Fruit fly (Drosophila melanogaster): ENCODE measurements around the gene CG18558.
A peak's percentile ranks its signal among the peaks of the same experiment; 100 is the strongest.

CG18558 gene

dm6 chr2L:2878859-2879258 is 34.5 kb upstream of the CG18558 start, which contains the start of gene RabGGTb (continued):
- TF ChIP-seq caup (GFP tag; optimal IDR thresholded peaks at IDR 0.05; ENCODE audit: severe bottlenecking) (peak; percentile 25), so (GFP tag; IDR thresholded peaks at IDR 0.05) (peak; percentile 77; the same call in 2 of the 3 replicates), Mad (GFP tag; optimal IDR thresholded peaks at IDR 0.05) (peak; percentile 24), Dip2 (GFP tag; IDR thresholded peaks at IDR 0.05) (no peak), CG4424 (GFP tag; optimal IDR thresholded peaks at IDR 0.05) (peak; percentile 58), Opbp (GFP tag; IDR thresholded peaks at IDR 0.05; ENCODE audit: partially characterized antibody) (no peak), dati (GFP tag; IDR thresholded peaks at IDR 0.05) (0 out of 2 replicates have a peak, but pooled peaks have one; percentile 58), sqz (GFP tag; optimal IDR thresholded peaks at IDR 0.05) (no peak), kni (GFP tag; optimal IDR thresholded peaks at IDR 0.05) (peak; percentile 4), CG32772 (GFP tag; IDR thresholded peaks at IDR 0.05) (peak; percentile 41; the same call in 1 of the 2 replicates), lov (optimal IDR thresholded peaks at IDR 0.05) (no peak), lov (GFP tag; IDR thresholded peaks at IDR 0.05) (0 out of 3 replicates have a peak, but pooled peaks have one; percentile 25), CG32532 (GFP tag; IDR thresholded peaks at IDR 0.05) (peak; percentile 86), CG7372 (GFP tag; IDR thresholded peaks at IDR 0.05) (peak; percentile 62), CG10321 (GFP tag; IDR thresholded peaks at IDR 0.05) (peak; percentile 23; the same call in 1 of the 2 replicates), E2f2 (GFP tag; IDR thresholded peaks at IDR 0.05) (peak; percentile 14; the same call in 1 of the 2 replicates), Antp (GFP tag; optimal IDR thresholded peaks at IDR 0.05) (peak; percentile 64), br (optimal IDR thresholded peaks at IDR 0.05) (no peak), Ravus (GFP tag; IDR thresholded peaks at IDR 0.05) (peak; percentile 10), rib (GFP tag; IDR thresholded peaks at IDR 0.05) (0 out of 2 replicates have a peak, but pooled peaks have one; percentile 54), CG5180 (GFP tag; optimal IDR thresholded peaks at IDR 0.05) (peak; percentile 26), CG34422 (GFP tag; IDR thresholded peaks at IDR 0.05) (peak; percentile 85), CG14050 (GFP tag; IDR thresholded peaks at IDR 0.05) (peak; percentile 48; the same call in 2 of the 3 replicates), NK7.1 (GFP tag; optimal IDR thresholded peaks at IDR 0.05) (no peak), fd64A (GFP tag; optimal IDR thresholded peaks at IDR 0.05) (no peak), B-H2 (GFP tag; optimal IDR thresholded peaks at IDR 0.05) (peak; percentile 65), Hey (tag; optimal IDR thresholded peaks at IDR 0.05) (no peak), CG14860 (GFP tag; IDR thresholded peaks at IDR 0.05; ENCODE audit: partially characterized antibody) (no peak), CG7987 (GFP tag; optimal IDR thresholded peaks at IDR 0.05) (no peak), CG10654 (GFP tag; optimal IDR thresholded peaks at IDR 0.05) (no peak), bab2 (GFP tag; optimal IDR thresholded peaks at IDR 0.05) (peak; percentile 66), kay (GFP tag; optimal IDR thresholded peaks at IDR 0.05) (peak; percentile 77), Dll (GFP tag; IDR thresholded peaks at IDR 0.05; ENCODE audit: partially characterized antibody) (peak; percentile 57; the same call in 1 of the 4 replicates), vvl (GFP tag; IDR thresholded peaks at IDR 0.05) (peak; percentile 82), tap (tag; optimal IDR thresholded peaks at IDR 0.05) (peak; percentile 32), Dbx (GFP tag; IDR thresholded peaks at IDR 0.05) (peak; percentile 81), Sox102F (GFP tag; optimal IDR thresholded peaks at IDR 0.05) (peak; percentile 34), CG17359 (tag; optimal IDR thresholded peaks at IDR 0.05) (peak; percentile 33), zen2 (GFP tag; IDR thresholded peaks at IDR 0.05; ENCODE audit: partially characterized antibody) (peak; percentile 34; the same call in 1 of the 3 replicates), chif (GFP tag; optimal IDR thresholded peaks at IDR 0.05) (peak in 1 of 2 experiments; percentile 50), CG9437 (GFP tag; optimal IDR thresholded peaks at IDR 0.05) (no peak), en (GFP tag; optimal IDR thresholded peaks at IDR 0.05) (peak; percentile 43), CG15479 (GFP tag; optimal IDR thresholded peaks at IDR 0.05) (no peak), BtbVII (GFP tag; optimal IDR thresholded peaks at IDR 0.05) (peak; percentile 27), yki (optimal IDR thresholded peaks at IDR 0.05) (no peak), HLHmδ (GFP tag; optimal IDR thresholded peaks at IDR 0.05) (no peak), pum (GFP tag; optimal IDR thresholded peaks at IDR 0.05) (peak; percentile 71), da (GFP tag; optimal IDR thresholded peaks at IDR 0.05) (no peak), CG7271 (tag; optimal IDR thresholded peaks at IDR 0.05) (no peak), CG9817 (tag; optimal IDR thresholded peaks at IDR 0.05) (peak; percentile 27), D19A (tag; optimal IDR thresholded peaks at IDR 0.05) (no peak)
